Fruit fly (Drosophila melanogaster) whole organism, pupa: ENCODE results near the gene Asator.

Experiments used
- CG13204 ChIP-seq: fragments of 200-800 bp; sonication (Bioruptor generic); optimal IDR thresholded peaks from 2 replicates; lab custom pipeline; 2018; ENCODE audit warnings: missing biosample characterization, mild to moderate bottlenecking, missing genetic modification characterization, moderate library complexity
- CG14655 ChIP-seq: fragments of 200-800 bp; sonication (Bioruptor generic); optimal IDR thresholded peaks from 3 replicates; lab custom pipeline; 2017; ENCODE audit warnings: mild to moderate bottlenecking, missing biosample characterization, missing genetic modification reagents, missing genetic modification characterization
- CG15710 ChIP-seq: fragments of 200-800 bp; sonication (Bioruptor generic); optimal IDR thresholded peaks from 2 replicates; lab custom pipeline; 2018; ENCODE audit warnings: missing biosample characterization, mild to moderate bottlenecking, missing genetic modification characterization, moderate library complexity
- CG17806 ChIP-seq: fragments of 200-800 bp; sonication (Bioruptor generic); optimal IDR thresholded peaks from 2 replicates; lab custom pipeline; 2018; ENCODE audit warnings: missing biosample characterization, mild to moderate bottlenecking, missing genetic modification characterization, moderate library complexity
- CG32121 ChIP-seq: fragments of 200-800 bp; sonication (Bioruptor generic); IDR thresholded peaks from 2 replicates; pipeline ENCODE4 v1.3.6; 2022; ENCODE audit warnings: missing biosample characterization, missing genetic modification characterization
- CG34367 ChIP-seq: fragments of 200-800 bp; sonication (Bioruptor generic); optimal IDR thresholded peaks from 2 replicates; lab custom pipeline; 2018; ENCODE audit warnings: missing biosample characterization, mild to moderate bottlenecking, missing genetic modification characterization
- CG4496 ChIP-seq: fragments of 200-800 bp; sonication (Bioruptor generic); IDR thresholded peaks from 3 replicates; pipeline ENCODE4 v1.3.6; 2022; ENCODE audit warnings: missing biosample characterization, missing genetic modification characterization
- CG8159 ChIP-seq: fragments of 200-800 bp; sonication (Bioruptor generic); optimal IDR thresholded peaks from 3 replicates; lab custom pipeline; 2018; ENCODE audit warnings: missing biosample characterization, mild to moderate bottlenecking, missing genetic modification characterization, moderate library complexity
- CG8301 ChIP-seq: fragments of 200-800 bp; sonication (Bioruptor generic); optimal IDR thresholded peaks from 2 replicates; lab custom pipeline; 2018; ENCODE audit warnings: missing biosample characterization, mild to moderate bottlenecking, missing genetic modification characterization
- CG9948 ChIP-seq: fragments of 200-800 bp; sonication (Bioruptor generic); optimal IDR thresholded peaks from 2 replicates; lab custom pipeline; 2018; ENCODE audit warnings: missing biosample characterization, mild to moderate bottlenecking, missing genetic modification characterization, moderate library complexity
- D1 ChIP-seq: fragments of 200-800 bp; sonication (Bioruptor generic); optimal IDR thresholded peaks from 2 replicates; lab custom pipeline; 2018; ENCODE audit warnings: missing biosample characterization, mild to moderate bottlenecking, missing genetic modification characterization, moderate library complexity
- EcR ChIP-seq: fragments of 200-800 bp; sonication (Bioruptor generic); optimal IDR thresholded peaks from 3 replicates; lab custom pipeline; 2019; ENCODE audit warnings: missing biosample characterization, missing genetic modification characterization, mild to moderate bottlenecking, moderate library complexity, missing genetic modification reagents
- Ets98B ChIP-seq: fragments of 200-800 bp; sonication (Bioruptor generic); IDR thresholded peaks from 2 replicates; pipeline ENCODE4 v1.3.6; 2022; ENCODE audit warnings: missing biosample characterization, missing genetic modification characterization
- Pif1A ChIP-seq: fragments of 200-800 bp; sonication (Bioruptor generic); optimal IDR thresholded peaks from 3 replicates; lab custom pipeline; 2016; ENCODE audit warnings: missing biosample characterization, missing genetic modification characterization
- Pif1B ChIP-seq: fragments of 200-800 bp; sonication (Bioruptor generic); optimal IDR thresholded peaks from 3 replicates; lab custom pipeline; 2016; ENCODE audit warnings: missing biosample characterization, missing genetic modification characterization
- fd96Ca ChIP-seq: fragments of 200-800 bp; sonication (Bioruptor generic); IDR thresholded peaks from 3 replicates; pipeline ENCODE4 v1.3.6; 2022; ENCODE audit warnings: missing biosample characterization, missing genetic modification characterization
- gl ChIP-seq: fragments of 200-800 bp; sonication (Bioruptor generic); optimal IDR thresholded peaks from 2 replicates; lab custom pipeline; 2018; ENCODE audit warnings: missing biosample characterization, mild to moderate bottlenecking, missing genetic modification characterization
- rn ChIP-seq: fragments of 200-800 bp; sonication (Bioruptor generic); IDR thresholded peaks from 2 replicates; pipeline ENCODE4 v1.3.6; 2022; ENCODE audit warnings: missing biosample characterization, missing genetic modification characterization

Gene Asator

DNA sequence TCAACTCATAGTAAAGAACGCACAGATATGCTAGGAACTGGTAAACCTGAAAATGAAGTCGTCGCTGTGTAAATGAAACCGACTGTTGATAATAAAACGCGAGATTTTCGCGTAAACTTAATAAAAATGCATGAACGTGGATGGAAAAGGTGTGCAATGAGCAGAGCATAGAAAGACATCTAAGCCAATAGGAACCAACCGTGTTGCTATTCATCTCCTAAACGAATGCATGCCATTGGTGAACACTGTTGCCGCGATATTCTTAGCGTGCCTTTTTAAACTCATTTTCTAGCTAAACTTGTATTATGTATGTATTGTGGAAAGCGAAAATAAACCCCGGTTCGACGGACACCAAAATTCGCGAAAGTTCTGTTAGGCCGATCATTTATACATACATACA lies 67.0 kb downstream of the Asator start:
- TF ChIP-seq CG17806 (no peak), CG8301 (no peak), CG8159 (tag; lab: Kevin White, UChicago) (no peak), CG9948 (tag; lab: Kevin White, UChicago) (no peak), fd96Ca (GFP tag; lab: Robert Waterston, UW) (no peak), EcR (GFP tag; lab: Kevin White, UChicago) (no peak), gl (tag; lab: Kevin White, UChicago) (no peak), Ets98B (no peak), CG34367 (tag; lab: Kevin White, UChicago) (no peak), CG4496 (GFP tag; lab: Robert Waterston, UW) (no peak), CG13204 (no peak), CG15710 (tag; lab: Kevin White, UChicago) (no peak), rn (no peak)

- TF ChIP-seq CG4496 (GFP tag; lab: Robert Waterston, UW), result no peak
- no peak for TF ChIP-seq fd96Ca (GFP tag; lab: Robert Waterston, UW)
- TF ChIP-seq CG32121, result no peak
- TF ChIP-seq CG13204, result no peak
- no peak for TF ChIP-seq Ets98B
- no peak for TF ChIP-seq gl (tag; lab: Kevin White, UChicago)
- no peak for TF ChIP-seq Pif1A (GFP tag; lab: Kevin White, UChicago)
- no peak for TF ChIP-seq CG17806
- TF ChIP-seq CG14655 (GFP tag; lab: Kevin White, UChicago), result no peak
- no peak for TF ChIP-seq Pif1B (GFP tag; lab: Kevin White, UChicago)
- TF ChIP-seq CG8159 (tag; lab: Kevin White, UChicago), result no peak
- TF ChIP-seq D1 (tag; lab: Kevin White, UChicago), result no peak
Measured at dm6 chr4:421025-421424, 67.8 kb downstream of the Asator start.
